Fruit fly (Drosophila melanogaster) whole organism, embryonic: ENCODE data around the gene CG15373.

Source experiments
- Abd-B ChIP-seq: fragments of 200-800 bp; sonication (Bioruptor generic); optimal IDR thresholded peaks from 2 replicates; lab custom pipeline; 2018; ENCODE audit warnings: missing biosample characterization, mild to moderate bottlenecking, missing genetic modification characterization, moderate library complexity
- Antp ChIP-seq: fragments of 200-800 bp; sonication (Bioruptor generic); optimal IDR thresholded peaks from 3 replicates; lab custom pipeline; 2016; ENCODE audit warnings: missing biosample characterization, missing genetic modification characterization
- CG1233 ChIP-seq: fragments of 200-800 bp; sonication (Bioruptor generic); optimal IDR thresholded peaks from 4 replicates; lab custom pipeline; 2018; ENCODE audit warnings: missing biosample characterization, mild to moderate bottlenecking, missing genetic modification characterization
- CG13287 ChIP-seq: fragments of 200-800 bp; sonication (Bioruptor generic); IDR thresholded peaks from 2 replicates; pipeline ENCODE4 v1.3.6; 2022; ENCODE audit warnings: missing biosample characterization, missing genetic modification characterization; ENCODE audit not compliant: partially characterized antibody
- CG13424 ChIP-seq: fragments of 200-800 bp; sonication (Bioruptor generic); optimal IDR thresholded peaks from 2 replicates; lab custom pipeline; 2019; ENCODE audit warnings: missing biosample characterization, mild to moderate bottlenecking, missing genetic modification characterization, moderate library complexity
- CG14014 ChIP-seq: fragments of 200-800 bp; sonication (Bioruptor generic); IDR thresholded peaks from 2 replicates; pipeline ENCODE4 v1.3.6; 2022; ENCODE audit warnings: missing biosample characterization, missing genetic modification characterization
- CG18476 ChIP-seq: fragments of 200-800 bp; sonication (Bioruptor generic); optimal IDR thresholded peaks from 2 replicates; lab custom pipeline; 2016; ENCODE audit warnings: missing biosample characterization, mild to moderate bottlenecking, missing genetic modification characterization
- CG2202 ChIP-seq: fragments of 200-800 bp; sonication (Bioruptor generic); optimal IDR thresholded peaks from 2 replicates; lab custom pipeline; 2018; ENCODE audit warnings: missing biosample characterization, mild to moderate bottlenecking, missing genetic modification characterization
- CG30403 ChIP-seq: fragments of 200-800 bp; sonication (Bioruptor generic); optimal IDR thresholded peaks from 3 replicates; lab custom pipeline; 2016; ENCODE audit warnings: missing biosample characterization, missing genetic modification characterization
- CG31365 ChIP-seq: fragments of 200-800 bp; sonication (Bioruptor generic); optimal IDR thresholded peaks from 2 replicates; lab custom pipeline; 2018; ENCODE audit warnings: missing biosample characterization, mild to moderate bottlenecking, missing genetic modification characterization
- CG3163 ChIP-seq: fragments of 200-800 bp; sonication (Bioruptor generic); optimal IDR thresholded peaks from 3 replicates; lab custom pipeline; 2016; ENCODE audit warnings: missing biosample characterization, missing genetic modification characterization
- CG32767 ChIP-seq: fragments of 200-800 bp; sonication (Bioruptor generic); IDR thresholded peaks from 2 replicates; pipeline ENCODE4 v1.3.6; 2022; ENCODE audit warnings: missing biosample characterization, missing genetic modification characterization
- CG34422 ChIP-seq: fragments of 200-800 bp; sonication (Bioruptor generic); IDR thresholded peaks from 3 replicates; pipeline ENCODE4 v1.3.6; 2022; ENCODE audit warnings: missing biosample characterization, missing genetic modification characterization
- CG4328 ChIP-seq: fragments of 200-800 bp; sonication (Bioruptor generic); optimal IDR thresholded peaks from 3 replicates; lab custom pipeline; 2017; ENCODE audit warnings: missing biosample characterization, missing genetic modification reagents, missing genetic modification characterization
- CG4707 ChIP-seq: fragments of 200-800 bp; sonication (Bioruptor generic); optimal IDR thresholded peaks from 2 replicates; lab custom pipeline; 2018; ENCODE audit warnings: missing biosample characterization, mild to moderate bottlenecking, missing genetic modification characterization, moderate library complexity
- CG6813 ChIP-seq: fragments of 200-800 bp; sonication (Bioruptor generic); optimal IDR thresholded peaks from 2 replicates; lab custom pipeline; 2017; ENCODE audit warnings: missing biosample characterization, missing genetic modification characterization, mild to moderate bottlenecking, moderate library complexity, missing genetic modification reagents
- CG8281 ChIP-seq: fragments of 200-800 bp; sonication (Bioruptor generic); optimal IDR thresholded peaks from 2 replicates; lab custom pipeline; 2018; ENCODE audit warnings: missing biosample characterization, mild to moderate bottlenecking, missing genetic modification characterization, moderate library complexity
- CG8924 ChIP-seq: fragments of 200-800 bp; optimal IDR thresholded peaks from 3 replicates; lab custom pipeline; 2019; ENCODE audit warnings: missing biosample characterization, mild to moderate bottlenecking, missing genetic modification characterization, moderate library complexity
- D19A ChIP-seq: fragments of 200-800 bp; optimal IDR thresholded peaks from 3 replicates; lab custom pipeline; 2019; ENCODE audit warnings: missing biosample characterization, mild to moderate bottlenecking, missing genetic modification characterization, moderate library complexity
- Deaf1 ChIP-seq: fragments of 200-800 bp; optimal IDR thresholded peaks from 3 replicates; lab custom pipeline; 2019; ENCODE audit warnings: missing biosample characterization, mild to moderate bottlenecking, missing genetic modification characterization, moderate library complexity
- E2f2 ChIP-seq: fragments of 200-800 bp; sonication (Bioruptor generic); IDR thresholded peaks from 2 replicates; pipeline ENCODE4 v1.3.6; 2022; ENCODE audit warnings: missing biosample characterization, missing genetic modification characterization
- Elba2 ChIP-seq: fragments of 200-800 bp; sonication (Bioruptor generic); optimal IDR thresholded peaks from 3 replicates; lab custom pipeline; 2016; ENCODE audit warnings: missing biosample characterization, missing genetic modification characterization
- Fer3 ChIP-seq: fragments of 200-800 bp; sonication (Bioruptor generic); optimal IDR thresholded peaks from 2 replicates; lab custom pipeline; 2018; ENCODE audit warnings: missing biosample characterization, mild to moderate bottlenecking, missing genetic modification characterization, moderate library complexity
- H2.0 ChIP-seq: fragments of 200-800 bp; sonication (Bioruptor generic); IDR thresholded peaks from 2 replicates; pipeline ENCODE4 v1.3.6; 2022; ENCODE audit warnings: missing biosample characterization, missing genetic modification characterization
- Hr3 ChIP-seq: fragments of 200-800 bp; sonication (Bioruptor generic); optimal IDR thresholded peaks from 3 replicates; lab custom pipeline; 2016; ENCODE audit warnings: missing biosample characterization, missing genetic modification characterization
- Mad ChIP-seq: fragments of 200-800 bp; sonication (Bioruptor generic); optimal IDR thresholded peaks from 2 replicates; lab custom pipeline; 2016; ENCODE audit warnings: missing biosample characterization, missing genetic modification characterization
- Six4 ChIP-seq: fragments of 200-800 bp; sonication (Bioruptor generic); optimal IDR thresholded peaks from 2 replicates; lab custom pipeline; 2016; ENCODE audit warnings: missing biosample characterization, missing genetic modification characterization
- Sox100B ChIP-seq: fragments of 200-800 bp; sonication (Bioruptor generic); optimal IDR thresholded peaks from 3 replicates; lab custom pipeline; 2018; ENCODE audit warnings: missing biosample characterization, mild to moderate bottlenecking, missing genetic modification characterization
- Sry-β ChIP-seq: fragments of 200-800 bp; sonication (Bioruptor generic); optimal IDR thresholded peaks from 2 replicates; lab custom pipeline; 2018; ENCODE audit warnings: missing biosample characterization, mild to moderate bottlenecking, missing genetic modification characterization, moderate library complexity
- Sry-δ ChIP-seq: fragments of 200-800 bp; sonication (Bioruptor generic); optimal IDR thresholded peaks from 2 replicates; lab custom pipeline; 2016; ENCODE audit warnings: missing biosample characterization, missing genetic modification characterization
- bab2 ChIP-seq: fragments of 200-800 bp; sonication (Bioruptor generic); optimal IDR thresholded peaks from 2 replicates; lab custom pipeline; 2016; ENCODE audit warnings: missing biosample characterization, missing genetic modification characterization
- bigmax ChIP-seq: fragments of 200-800 bp; sonication (Bioruptor generic); optimal IDR thresholded peaks from 2 replicates; lab custom pipeline; 2018; ENCODE audit warnings: missing biosample characterization, mild to moderate bottlenecking, missing genetic modification characterization
- br ChIP-seq: fragments of >200 bp; optimal IDR thresholded peaks from 2 replicates; lab custom pipeline; 2017
- croc ChIP-seq: fragments of 200-800 bp; sonication (Bioruptor generic); conservative IDR thresholded peaks from 3 replicates; pipeline ENCODE4 v1.3.6; 2022; ENCODE audit warnings: missing biosample characterization, missing genetic modification characterization
- da ChIP-seq: fragments of 200-800 bp; sonication (Bioruptor generic); optimal IDR thresholded peaks from 2 replicates; lab custom pipeline; 2016; ENCODE audit warnings: missing biosample characterization, missing genetic modification characterization
- dmrt99B ChIP-seq: fragments of 200-800 bp; sonication (Bioruptor generic); optimal IDR thresholded peaks from 2 replicates; lab custom pipeline; 2018; ENCODE audit warnings: missing biosample characterization, mild to moderate bottlenecking, missing genetic modification characterization, moderate library complexity
- eve ChIP-seq, 2 experiments: fragments of >200 bp; optimal IDR thresholded peaks; 2 replicates each; lab custom pipeline; 2017; ENCODE audit warnings: missing biosample characterization in 2 of 2, missing genetic modification characterization in 2 of 2
- fd96Cb ChIP-seq: fragments of 200-800 bp; sonication (Bioruptor generic); optimal IDR thresholded peaks from 2 replicates; lab custom pipeline; 2018; ENCODE audit warnings: missing biosample characterization, mild to moderate bottlenecking, missing genetic modification characterization, moderate library complexity
- gem ChIP-seq: fragments of 200-800 bp; sonication (Bioruptor generic); optimal IDR thresholded peaks from 2 replicates; lab custom pipeline; 2019; ENCODE audit warnings: missing biosample characterization, mild to moderate bottlenecking, missing genetic modification characterization, moderate library complexity
- gfzf ChIP-seq: fragments of 200-800 bp; sonication (Bioruptor generic); optimal IDR thresholded peaks from 2 replicates; lab custom pipeline; 2016; ENCODE audit warnings: missing biosample characterization, mild to moderate bottlenecking, missing genetic modification characterization, moderate library complexity
- ind ChIP-seq: fragments of 200-800 bp; sonication (Bioruptor generic); optimal IDR thresholded peaks from 3 replicates; lab custom pipeline; 2016; ENCODE audit warnings: missing biosample characterization, missing genetic modification characterization
- insv ChIP-seq, 2 experiments: fragments of 200-800 bp; sonication (Bioruptor generic); optimal IDR thresholded peaks; 3 replicates each; lab custom pipeline; 2016 to 2018; ENCODE audit warnings: missing biosample characterization in 2 of 2, missing genetic modification characterization in 2 of 2
- lola ChIP-seq, 3 experiments: fragments of >200 bp in 2 of 3; fragments of 200-800 bp in 1 of 3; sonication (Bioruptor generic) in 1 of 3; optimal IDR thresholded peaks; 2 replicates each; lab custom pipeline; 2017 to 2019; ENCODE audit warnings: missing biosample characterization in 3 of 3, missing genetic modification characterization in 3 of 3, mild to moderate bottlenecking in 1 of 3, moderate library complexity in 1 of 3
- nau ChIP-seq: fragments of 200-800 bp; sonication (Bioruptor generic); optimal IDR thresholded peaks from 3 replicates; lab custom pipeline; 2017; ENCODE audit warnings: missing biosample characterization, mild to moderate bottlenecking, missing genetic modification characterization, missing genetic modification reagents
- pnt ChIP-seq: fragments of 200-800 bp; sonication (Bioruptor generic); optimal IDR thresholded peaks from 3 replicates; lab custom pipeline; 2016; ENCODE audit warnings: missing biosample characterization, missing genetic modification characterization
- psq ChIP-seq: fragments of 200-800 bp; sonication (Bioruptor generic); optimal IDR thresholded peaks from 2 replicates; lab custom pipeline; 2017; ENCODE audit warnings: missing biosample characterization, missing genetic modification characterization
- row ChIP-seq: fragments of 200-800 bp; sonication (Bioruptor generic); IDR thresholded peaks from 3 replicates; pipeline ENCODE4 v1.3.6; 2022; ENCODE audit warnings: missing biosample characterization, missing genetic modification characterization
- sr ChIP-seq: fragments of 200-800 bp; sonication (Bioruptor generic); IDR thresholded peaks from 3 replicates; pipeline ENCODE4 v1.3.6; 2022; ENCODE audit warnings: missing biosample characterization, missing genetic modification characterization
- ssp ChIP-seq: fragments of 200-800 bp; sonication (Bioruptor generic); IDR thresholded peaks from 2 replicates; pipeline ENCODE4 v1.3.6; 2022; ENCODE audit warnings: missing biosample characterization, missing genetic modification characterization
- tx ChIP-seq: fragments of 200-800 bp; sonication (Bioruptor generic); optimal IDR thresholded peaks from 2 replicates; lab custom pipeline; 2016; ENCODE audit warnings: missing biosample characterization, missing genetic modification characterization
- vvl ChIP-seq: fragments of 200-800 bp; sonication (Bioruptor generic); IDR thresholded peaks from 2 replicates; pipeline ENCODE4 v1.3.6; 2022; ENCODE audit warnings: missing biosample characterization, missing genetic modification characterization

CG15373 gene

DNA sequence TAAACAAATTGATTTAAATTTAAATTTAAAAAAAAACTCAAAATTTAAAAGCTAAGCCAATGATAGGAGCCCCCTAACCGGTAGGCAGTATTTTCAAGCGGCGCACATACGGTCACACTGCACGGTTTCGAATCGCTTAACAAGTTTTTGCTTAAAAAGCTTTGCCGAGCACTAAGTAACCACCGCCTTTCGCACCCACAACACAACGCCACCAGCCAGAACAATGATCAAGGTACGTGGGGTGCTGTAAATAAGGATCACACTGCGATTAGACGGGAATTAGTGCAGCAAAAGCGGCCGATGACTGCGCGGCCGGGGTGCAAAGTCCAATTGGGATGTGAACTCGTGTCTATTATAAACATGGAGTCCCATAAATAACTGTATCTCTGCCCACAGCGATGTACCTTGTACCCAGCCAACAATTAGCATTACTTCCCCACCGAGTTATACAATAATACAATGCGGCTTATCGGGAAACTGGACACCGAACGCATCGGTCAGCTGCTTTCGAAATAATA lies 47.4 kb downstream of the CG15373 start, which contains the start of gene scu (continued):
- TF ChIP-seq Sry-δ: peak; percentile 25
- no peak for TF ChIP-seq CG34422 (GFP tag; lab: Robert Waterston, UW)
- no peak for TF ChIP-seq bigmax (GFP tag; lab: Kevin White, UChicago)
- no peak for TF ChIP-seq CG14014 (GFP tag; lab: Robert Waterston, UW)
- TF ChIP-seq da (GFP tag; lab: Kevin White, UChicago): no peak
- no peak for TF ChIP-seq bab2 (GFP tag; lab: Kevin White, UChicago)
- no peak for TF ChIP-seq fd96Cb (tag; lab: Kevin White, UChicago)
- no peak for TF ChIP-seq CG6813 (GFP tag; lab: Kevin White, UChicago)
- TF ChIP-seq ind (GFP tag; lab: Kevin White, UChicago): no peak
- TF ChIP-seq CG13424: no peak
- TF ChIP-seq CG30403 (GFP tag; lab: Kevin White, UChicago): no peak
- TF ChIP-seq Elba2: peak; percentile 70
- peak; percentile 60; the same call in 2 of the 3 replicates for TF ChIP-seq row (GFP tag; lab: Robert Waterston, UW)
- TF ChIP-seq pnt (GFP tag; lab: Kevin White, UChicago): no peak
- TF ChIP-seq Hr3: no peak
- no peak for TF ChIP-seq tx (GFP tag; lab: Kevin White, UChicago)
- TF ChIP-seq gfzf (GFP tag; lab: Kevin White, UChicago): peak; percentile 64
- TF ChIP-seq br (lab: Kevin White, UChicago): no peak
- TF ChIP-seq Six4 (GFP tag; lab: Kevin White, UChicago): no peak
- no peak for TF ChIP-seq CG4328 (GFP tag; lab: Kevin White, UChicago)
- TF ChIP-seq Sry-β (GFP tag; lab: Kevin White, UChicago): no peak
- TF ChIP-seq nau (GFP tag; lab: Kevin White, UChicago): no peak
- no peak for TF ChIP-seq D19A (tag; lab: Kevin White, UChicago)
- TF ChIP-seq Fer3: no peak
- no peak for TF ChIP-seq CG4707 (GFP tag; lab: Kevin White, UChicago)
- no peak for TF ChIP-seq CG2202
- TF ChIP-seq CG18476 (GFP tag; lab: Kevin White, UChicago): no peak
- no peak for TF ChIP-seq Deaf1 (tag; lab: Kevin White, UChicago)
- no peak for TF ChIP-seq CG8281 (tag; lab: Kevin White, UChicago)
- TF ChIP-seq CG31365 (tag; lab: Kevin White, UChicago): no peak
- no peak for TF ChIP-seq CG3163 (GFP tag; lab: Kevin White, UChicago)
- TF ChIP-seq CG1233 (GFP tag; lab: Kevin White, UChicago): no peak
- TF ChIP-seq eve (GFP tag; optimal IDR thresholded peaks at IDR 0.05; lab: Kevin White, UChicago): no peak
- TF ChIP-seq CG8924 (tag; lab: Kevin White, UChicago): no peak
- TF ChIP-seq insv (GFP tag; optimal IDR thresholded peaks at IDR 0.05; lab: Kevin White, UChicago): peak in 1 of 2 experiments; percentile 73
- TF ChIP-seq CG32767 (GFP tag; lab: Robert Waterston, UW): no peak
- no peak for TF ChIP-seq croc
- TF ChIP-seq Abd-B: no peak
- TF ChIP-seq Mad: no peak
- TF ChIP-seq sr (GFP tag; lab: Robert Waterston, UW): no peak
- TF ChIP-seq CG13287 (GFP tag; lab: Robert Waterston, UW): 0 out of 2 replicates have a peak, but pooled peaks have one; percentile 5
- TF ChIP-seq H2.0: no peak
- no peak for TF ChIP-seq Antp (GFP tag; lab: Kevin White, UChicago)
- TF ChIP-seq dmrt99B: no peak
- peak; percentile 63 for TF ChIP-seq E2f2 (GFP tag; lab: Robert Waterston, UW)
- TF ChIP-seq vvl (GFP tag; lab: Robert Waterston, UW): no peak
- TF ChIP-seq Sox100B (GFP tag; lab: Kevin White, UChicago): no peak
- TF ChIP-seq psq (GFP tag; lab: Kevin White, UChicago): no peak
- TF ChIP-seq gem (tag; lab: Kevin White, UChicago): no peak
- TF ChIP-seq lola (GFP tag; optimal IDR thresholded peaks at IDR 0.05; lab: Kevin White, UChicago): no peak
- TF ChIP-seq ssp (GFP tag; lab: Robert Waterston, UW): no peak
